Fruit fly (Drosophila melanogaster) whole organism, embryonic: Measurements from ENCODE around the gene mdu.

ENCODE experiments used
- Blimp-1 ChIP-seq: fragments of 200-800 bp; sonication (Bioruptor generic); optimal IDR thresholded peaks from 3 replicates; lab custom pipeline; 2018; ENCODE audit warnings: missing biosample characterization, missing genetic modification characterization, mild to moderate bottlenecking, moderate library complexity, missing genetic modification reagents
- CG1024 ChIP-seq: fragments of 200-800 bp; sonication (Bioruptor generic); IDR thresholded peaks from 2 replicates; pipeline ENCODE4 v1.3.6; 2022; ENCODE audit warnings: missing biosample characterization, missing genetic modification characterization
- CG10654 ChIP-seq: fragments of 200-800 bp; sonication (Bioruptor generic); optimal IDR thresholded peaks from 2 replicates; lab custom pipeline; 2016; ENCODE audit warnings: missing biosample characterization, missing genetic modification characterization
- CG12104 ChIP-seq: fragments of 200-800 bp; sonication (Bioruptor generic); optimal IDR thresholded peaks from 3 replicates; lab custom pipeline; 2016; ENCODE audit warnings: missing biosample characterization, missing genetic modification characterization
- CG15269 ChIP-seq: fragments of 200-800 bp; sonication (Bioruptor generic); optimal IDR thresholded peaks from 2 replicates; lab custom pipeline; 2018; ENCODE audit warnings: missing biosample characterization, mild to moderate bottlenecking, missing genetic modification characterization, moderate library complexity
- CG15479 ChIP-seq: fragments of 200-800 bp; sonication (Bioruptor generic); optimal IDR thresholded peaks from 3 replicates; lab custom pipeline; 2019; ENCODE audit warnings: missing biosample characterization, mild to moderate bottlenecking, missing genetic modification characterization, moderate library complexity
- CG18011 ChIP-seq: fragments of 200-800 bp; sonication (Bioruptor generic); optimal IDR thresholded peaks from 2 replicates; lab custom pipeline; 2017; ENCODE audit warnings: missing biosample characterization, missing genetic modification characterization, mild to moderate bottlenecking, moderate library complexity, missing genotype
- CG31388 ChIP-seq: fragments of 200-800 bp; sonication (Bioruptor generic); optimal IDR thresholded peaks from 2 replicates; lab custom pipeline; 2016; ENCODE audit warnings: missing biosample characterization, missing genetic modification characterization
- CG31441 ChIP-seq: fragments of 200-800 bp; sonication (Bioruptor generic); IDR thresholded peaks from 2 replicates; pipeline ENCODE4 v1.3.6; 2022; ENCODE audit warnings: missing biosample characterization, missing genetic modification characterization
- CG33557 ChIP-seq: fragments of 200-800 bp; sonication (Bioruptor generic); optimal IDR thresholded peaks from 2 replicates; lab custom pipeline; 2019; ENCODE audit warnings: missing biosample characterization, mild to moderate bottlenecking, missing genetic modification characterization, moderate library complexity
- CG3407 ChIP-seq: fragments of 200-800 bp; sonication (Bioruptor generic); optimal IDR thresholded peaks from 2 replicates; lab custom pipeline; 2018; ENCODE audit warnings: missing biosample characterization, mild to moderate bottlenecking, missing genetic modification characterization
- CG34224 ChIP-seq: fragments of 200-800 bp; sonication (Bioruptor generic); IDR thresholded peaks from 3 replicates; pipeline ENCODE4 v1.3.6; 2022; ENCODE audit warnings: missing biosample characterization, missing genetic modification characterization; ENCODE audit not compliant: partially characterized antibody
- CG3847 ChIP-seq: fragments of 200-800 bp; sonication (Bioruptor generic); IDR thresholded peaks from 2 replicates; pipeline ENCODE4 v1.3.6; 2022; ENCODE audit warnings: missing biosample characterization, missing genetic modification characterization
- CG4328 ChIP-seq: fragments of 200-800 bp; sonication (Bioruptor generic); optimal IDR thresholded peaks from 3 replicates; lab custom pipeline; 2017; ENCODE audit warnings: missing biosample characterization, missing genetic modification reagents, missing genetic modification characterization
- CG4707 ChIP-seq: fragments of 200-800 bp; sonication (Bioruptor generic); optimal IDR thresholded peaks from 2 replicates; lab custom pipeline; 2018; ENCODE audit warnings: missing biosample characterization, mild to moderate bottlenecking, missing genetic modification characterization, moderate library complexity
- CG4820 ChIP-seq: fragments of 200-800 bp; sonication (Bioruptor generic); optimal IDR thresholded peaks from 3 replicates; lab custom pipeline; 2016; ENCODE audit warnings: missing biosample characterization, missing genetic modification characterization
- CG9215 ChIP-seq: fragments of 200-800 bp; sonication (Bioruptor generic); IDR thresholded peaks from 2 replicates; pipeline ENCODE4 v1.3.6; 2022; ENCODE audit warnings: missing biosample characterization, missing genetic modification characterization
- CG9817 ChIP-seq: fragments of 200-800 bp; sonication (Bioruptor generic); optimal IDR thresholded peaks from 2 replicates; lab custom pipeline; 2018; ENCODE audit warnings: missing biosample characterization, mild to moderate bottlenecking, missing genetic modification characterization, moderate library complexity
- Dfd ChIP-seq, 2 experiments: fragments of >200 bp; optimal IDR thresholded peaks; 2 replicates each; lab custom pipeline; 2017; ENCODE audit warnings: missing biosample characterization in 2 of 2, missing genetic modification characterization in 2 of 2
- Ets65A ChIP-seq: fragments of 200-800 bp; sonication (Bioruptor generic); peaks from one replicate; lab custom pipeline; 2016; ENCODE audit warnings: missing biosample characterization, missing genetic modification characterization
- Ets97D ChIP-seq: fragments of 200-800 bp; sonication (Bioruptor generic); optimal IDR thresholded peaks from 3 replicates; lab custom pipeline; 2016; ENCODE audit warnings: missing biosample characterization, missing genetic modification characterization
- Fer1 ChIP-seq: fragments of 200-800 bp; sonication (Bioruptor generic); optimal IDR thresholded peaks from 2 replicates; lab custom pipeline; 2017; ENCODE audit warnings: missing biosample characterization, mild to moderate bottlenecking, missing genetic modification characterization
- H15 ChIP-seq: fragments of 200-800 bp; sonication (Bioruptor generic); IDR thresholded peaks from 3 replicates; pipeline ENCODE4 v1.3.6; 2022; ENCODE audit warnings: missing biosample characterization, missing genetic modification characterization
- HLH3B ChIP-seq: fragments of 200-800 bp; sonication (Bioruptor generic); IDR thresholded peaks from 2 replicates; pipeline ENCODE4 v1.3.6; 2022; ENCODE audit warnings: missing biosample characterization, missing genetic modification characterization
- Hand ChIP-seq: fragments of 200-800 bp; sonication (Bioruptor generic); optimal IDR thresholded peaks from 2 replicates; lab custom pipeline; 2017; ENCODE audit warnings: mild to moderate bottlenecking, missing biosample characterization, missing genetic modification reagents, missing genetic modification characterization
- Hmx ChIP-seq: fragments of 200-800 bp; sonication (Bioruptor generic); optimal IDR thresholded peaks from 2 replicates; lab custom pipeline; 2016; ENCODE audit warnings: missing biosample characterization, missing genetic modification characterization
- Max ChIP-seq: fragments of 200-800 bp; sonication (Bioruptor generic); optimal IDR thresholded peaks from 2 replicates; lab custom pipeline; 2016; ENCODE audit warnings: missing biosample characterization, mild to moderate bottlenecking, missing genetic modification characterization
- Oaz ChIP-seq: fragments of 200-800 bp; sonication (Bioruptor generic); IDR thresholded peaks from 2 replicates; pipeline ENCODE4 v1.3.6; 2022; ENCODE audit warnings: missing biosample characterization, missing genetic modification characterization
- Scr ChIP-seq: fragments of 200-800 bp; sonication (Bioruptor generic); IDR thresholded peaks from 2 replicates; pipeline ENCODE4 v1.3.6; 2022; ENCODE audit warnings: missing biosample characterization, missing genetic modification characterization; ENCODE audit not compliant: partially characterized antibody
- Xrp1 ChIP-seq: fragments of 200-800 bp; sonication (Bioruptor generic); IDR thresholded peaks from 2 replicates; pipeline ENCODE4 v1.3.6; 2022; ENCODE audit warnings: missing biosample characterization, missing genetic modification characterization
- ash1 ChIP-seq: fragments of 200-800 bp; sonication (Bioruptor generic); optimal IDR thresholded peaks from 2 replicates; lab custom pipeline; 2018; ENCODE audit warnings: missing biosample characterization, mild to moderate bottlenecking, missing genetic modification characterization
- cg ChIP-seq: fragments of 200-800 bp; sonication (Bioruptor generic); optimal IDR thresholded peaks from 3 replicates; lab custom pipeline; 2019; ENCODE audit warnings: missing biosample characterization, mild to moderate bottlenecking, missing genetic modification characterization, moderate library complexity
- chif ChIP-seq, 2 experiments: fragments of 200-800 bp; sonication (Bioruptor generic); optimal IDR thresholded peaks; 3 replicates each; lab custom pipeline; 2016; ENCODE audit warnings: missing biosample characterization in 2 of 2, missing genetic modification characterization in 2 of 2
- corto ChIP-seq: fragments of 200-800 bp; sonication (Bioruptor generic); optimal IDR thresholded peaks from 2 replicates; lab custom pipeline; 2016; ENCODE audit warnings: missing biosample characterization, mild to moderate bottlenecking, missing genetic modification characterization, moderate library complexity
- croc ChIP-seq: fragments of 200-800 bp; sonication (Bioruptor generic); conservative IDR thresholded peaks from 3 replicates; pipeline ENCODE4 v1.3.6; 2022; ENCODE audit warnings: missing biosample characterization, missing genetic modification characterization
- crol ChIP-seq: fragments of 200-800 bp; sonication (Bioruptor generic); IDR thresholded peaks from 2 replicates; pipeline ENCODE4 v1.3.6; 2022; ENCODE audit warnings: missing biosample characterization, missing genetic modification characterization
- dpn ChIP-seq, 2 experiments: fragments of 200-800 bp; sonication (Bioruptor generic); optimal IDR thresholded peaks; 3 replicates each; lab custom pipeline; 2016; ENCODE audit warnings: missing biosample characterization in 2 of 2, missing genetic modification characterization in 2 of 2
- dysf ChIP-seq: fragments of 200-800 bp; sonication (Bioruptor generic); IDR thresholded peaks from 3 replicates; pipeline ENCODE4 v1.3.6; 2022; ENCODE audit warnings: missing biosample characterization, missing genetic modification characterization
- exex ChIP-seq: fragments of 200-800 bp; sonication (Bioruptor generic); optimal IDR thresholded peaks from 4 replicates; lab custom pipeline; 2018; ENCODE audit warnings: missing biosample characterization, mild to moderate bottlenecking, missing genetic modification characterization, moderate library complexity
- gro ChIP-seq: fragments of 200-800 bp; sonication (Bioruptor generic); optimal IDR thresholded peaks from 2 replicates; lab custom pipeline; 2016; ENCODE audit warnings: missing biosample characterization, missing genetic modification characterization
- gsb-n ChIP-seq: fragments of 200-800 bp; sonication (Bioruptor generic); optimal IDR thresholded peaks from 3 replicates; lab custom pipeline; 2018; ENCODE audit warnings: missing biosample characterization, mild to moderate bottlenecking, missing genetic modification characterization
- jigr1 ChIP-seq: fragments of 200-800 bp; sonication (Bioruptor generic); IDR thresholded peaks from 3 replicates; pipeline ENCODE4 v1.3.6; 2022; ENCODE audit warnings: missing biosample characterization, missing genetic modification characterization
- kni ChIP-seq: fragments of 200-800 bp; sonication (Bioruptor generic); optimal IDR thresholded peaks from 3 replicates; lab custom pipeline; 2017; ENCODE audit warnings: mild to moderate bottlenecking, missing biosample characterization, missing genetic modification reagents, missing genetic modification characterization
- knrl ChIP-seq: fragments of 200-800 bp; sonication (Bioruptor generic); IDR thresholded peaks from 3 replicates; pipeline ENCODE4 v1.3.6; 2022; ENCODE audit warnings: missing biosample characterization, missing genetic modification characterization; ENCODE audit not compliant: partially characterized antibody
- mam ChIP-seq: fragments of 200-800 bp; sonication (Bioruptor generic); optimal IDR thresholded peaks from 3 replicates; lab custom pipeline; 2016; ENCODE audit warnings: missing biosample characterization, missing genetic modification characterization
- nerfin-1 ChIP-seq: fragments of 200-800 bp; sonication (Bioruptor generic); optimal IDR thresholded peaks from 3 replicates; lab custom pipeline; 2019; ENCODE audit warnings: missing biosample characterization, mild to moderate bottlenecking, missing genetic modification characterization, moderate library complexity
- otp ChIP-seq: fragments of 200-800 bp; sonication (Bioruptor generic); IDR thresholded peaks from 3 replicates; pipeline ENCODE4, ENCODE4 v1.3.6; 2022; ENCODE audit warnings: missing biosample characterization, missing genetic modification characterization
- pfk ChIP-seq: fragments of 200-800 bp; sonication (Bioruptor generic); optimal IDR thresholded peaks from 2 replicates; lab custom pipeline; 2018; ENCODE audit warnings: missing biosample characterization, mild to moderate bottlenecking, missing genetic modification characterization, moderate library complexity
- rib ChIP-seq: fragments of 200-800 bp; sonication (Bioruptor generic); IDR thresholded peaks from 2 replicates; pipeline ENCODE4 v1.3.6; 2022; ENCODE audit warnings: missing biosample characterization, missing genetic modification characterization
- sisA ChIP-seq: fragments of 200-800 bp; sonication (Bioruptor generic); IDR thresholded peaks from 2 replicates; pipeline ENCODE4 v1.3.6; 2022; ENCODE audit warnings: missing biosample characterization, missing genetic modification characterization
- sr ChIP-seq: fragments of 200-800 bp; sonication (Bioruptor generic); IDR thresholded peaks from 3 replicates; pipeline ENCODE4 v1.3.6; 2022; ENCODE audit warnings: missing biosample characterization, missing genetic modification characterization

Gene mdu

DNA sequence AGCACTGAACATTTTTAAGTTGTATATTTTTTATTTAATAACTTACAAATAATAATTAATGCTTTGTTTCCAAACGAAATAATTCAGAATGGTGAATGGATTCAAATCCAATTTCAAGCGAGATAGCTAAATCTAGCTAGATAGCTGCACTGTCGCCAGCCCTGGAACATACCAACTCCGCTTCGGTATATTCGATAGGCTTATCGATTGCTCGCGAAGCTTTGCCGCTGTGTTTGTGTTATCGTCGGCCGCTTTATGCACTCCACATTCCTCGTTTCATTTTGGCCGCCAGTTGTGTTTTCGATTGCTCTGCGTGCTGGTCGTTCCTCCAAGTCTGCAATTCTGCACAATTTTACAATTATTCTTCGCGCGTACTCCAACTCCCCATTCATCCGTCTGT lies at the start of gene mdu (continued):
- no peak for TF ChIP-seq CG10654 (GFP tag; lab: Kevin White, UChicago)
- TF ChIP-seq CG3407 (GFP tag; lab: Kevin White, UChicago), result no peak
- TF ChIP-seq CG3847, result peak; percentile 54
- peak; percentile 19; the same call in 1 of the 2 replicates for TF ChIP-seq Scr
- TF ChIP-seq CG18011 (GFP tag; lab: Kevin White, UChicago), result no peak
- no peak for TF ChIP-seq otp (GFP tag; lab: Robert Waterston, UW)
- no peak; the same call in 2 of the 3 replicates for TF ChIP-seq croc (GFP tag; lab: Robert Waterston, UW)
- no peak for TF ChIP-seq exex (tag; lab: Kevin White, UChicago)
- TF ChIP-seq mam (GFP tag; lab: Kevin White, UChicago), result no peak
- TF ChIP-seq Oaz (GFP tag; lab: Robert Waterston, UW), result no peak
- TF ChIP-seq Dfd (GFP tag; optimal IDR thresholded peaks at IDR 0.05; lab: Kevin White, UChicago), result no peak
- no peak for TF ChIP-seq pfk
- no peak for TF ChIP-seq CG4820 (GFP tag; lab: Kevin White, UChicago)
- peak; percentile 11 for TF ChIP-seq CG9817 (tag; lab: Kevin White, UChicago)
- no peak for TF ChIP-seq sisA (GFP tag; lab: Robert Waterston, UW)
- TF ChIP-seq CG4707, result no peak
- no peak for TF ChIP-seq crol (GFP tag; lab: Robert Waterston, UW)
- no peak for TF ChIP-seq chif (GFP tag; optimal IDR thresholded peaks at IDR 0.05; lab: Kevin White, UChicago)
- no peak for TF ChIP-seq Blimp-1 (GFP tag; lab: Kevin White, UChicago)
- TF ChIP-seq Fer1 (GFP tag; lab: Kevin White, UChicago), result no peak
- no peak for TF ChIP-seq H15
- TF ChIP-seq dysf, result no peak
- TF ChIP-seq CG9215 (GFP tag; lab: Robert Waterston, UW), result 0 out of 2 replicates have a peak, but pooled peaks have one; percentile 18
- TF ChIP-seq Hand (GFP tag; lab: Kevin White, UChicago), result no peak
- no peak for TF ChIP-seq corto
- TF ChIP-seq kni, result no peak
- no peak for TF ChIP-seq ash1
- TF ChIP-seq HLH3B, result no peak
- TF ChIP-seq CG31388, result no peak
- 0 out of 2 replicates have a peak, but pooled peaks have one; percentile 31 for TF ChIP-seq CG1024 (GFP tag; lab: Robert Waterston, UW)
- TF ChIP-seq gsb-n, result no peak
- TF ChIP-seq sr (GFP tag; lab: Robert Waterston, UW), result no peak
- no peak for TF ChIP-seq CG15479 (GFP tag; lab: Kevin White, UChicago)
- TF ChIP-seq Max (GFP tag; lab: Kevin White, UChicago), result no peak
- no peak for TF ChIP-seq CG4328 (GFP tag; lab: Kevin White, UChicago)
- 0 out of 3 replicates have a peak, but pooled peaks have one; percentile 47 for TF ChIP-seq knrl (GFP tag; lab: Robert Waterston, UW)
- TF ChIP-seq Ets65A (GFP tag; lab: Kevin White, UChicago), result peak; percentile 19
- TF ChIP-seq Hmx (GFP tag; lab: Kevin White, UChicago), result no peak
- TF ChIP-seq rib (GFP tag; lab: Robert Waterston, UW), result no peak
- peak; percentile 13 for TF ChIP-seq Ets97D (GFP tag; lab: Kevin White, UChicago)
- TF ChIP-seq CG34224 (GFP tag; lab: Robert Waterston, UW), result no peak
- TF ChIP-seq cg (GFP tag; lab: Kevin White, UChicago), result no peak
- TF ChIP-seq gro (GFP tag; lab: Kevin White, UChicago), result no peak
- peak in 1 of 2 experiments; percentile 32 for TF ChIP-seq dpn (GFP tag; optimal IDR thresholded peaks at IDR 0.05; lab: Kevin White, UChicago)
- TF ChIP-seq CG33557 (GFP tag; lab: Kevin White, UChicago), result no peak
- TF ChIP-seq nerfin-1 (tag; lab: Kevin White, UChicago), result no peak
- no peak for TF ChIP-seq Xrp1
- peak; percentile 37; the same call in 1 of the 2 replicates for TF ChIP-seq CG31441 (GFP tag; lab: Robert Waterston, UW)
- peak; percentile 9 for TF ChIP-seq CG15269 (tag; lab: Kevin White, UChicago)
- TF ChIP-seq CG12104, result no peak
- TF ChIP-seq jigr1 (GFP tag; lab: Robert Waterston, UW), result no peak
